Fruit fly (Drosophila melanogaster) S2 (cell line): ENCODE results near the gene Polr1E.

ENCODE experiments used
- CG8478 ChIP-seq: fragments of >200 bp; optimal IDR thresholded peaks from 2 replicates; lab custom pipeline; 2018
- CTCF ChIP-seq, 2 experiments: fragments of >200 bp; optimal IDR thresholded peaks; 2 replicates each; lab custom pipeline; 2018

DNA sequence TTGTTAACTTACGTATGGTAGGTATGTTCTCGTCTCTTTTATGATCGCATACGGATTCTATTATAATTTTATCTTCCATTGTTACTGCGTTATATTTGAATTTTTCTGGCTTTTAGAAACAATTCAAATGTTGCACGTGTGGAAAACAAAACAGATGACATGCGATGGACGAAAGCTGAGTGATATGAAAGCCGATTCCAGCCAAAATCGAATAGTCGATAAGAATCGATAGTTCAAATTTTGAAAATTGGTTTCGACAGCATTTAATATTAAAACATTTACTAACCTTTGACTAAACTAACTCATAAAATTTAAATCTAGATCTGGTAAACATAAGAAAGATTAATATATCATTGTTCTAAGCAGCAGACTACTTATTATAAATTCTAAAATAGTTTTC, at the start of gene Polr1E:
- TF ChIP-seq CTCF (optimal IDR thresholded peaks at IDR 0.05; lab: Kevin White, UChicago) (no peak), CG8478 (no peak)
